Fruit fly (Drosophila melanogaster): ENCODE data around the gene CG12237.

Gene CG12237

dm6 chrX:19597684-19598363 lies 44.8 kb downstream of the CG12237 start, which contains the start of gene RpS10b (continued):
- TF ChIP-seq Poxn (GFP tag; IDR thresholded peaks at IDR 0.05) (no peak), CG4617 (GFP tag; optimal IDR thresholded peaks at IDR 0.05; ENCODE audit: borderline replicate concordance) (peak; percentile 57), CG13287 (GFP tag; IDR thresholded peaks at IDR 0.05; ENCODE audit: partially characterized antibody) (peak; percentile 91), CG10543 (GFP tag; optimal IDR thresholded peaks at IDR 0.05) (peak; percentile 98), Stat92E (GFP tag; optimal IDR thresholded peaks at IDR 0.05) (peak in 1 of 3 experiments; percentile 48), HLH54F (GFP tag; optimal IDR thresholded peaks at IDR 0.05) (peak; percentile 85), Tbp (GFP tag; optimal IDR thresholded peaks at IDR 0.05) (peak; percentile 39), ERR (GFP tag; optimal IDR thresholded peaks at IDR 0.05) (peak; percentile 40), dimm (GFP tag; IDR thresholded peaks at IDR 0.05) (peak; percentile 46; the same call in 1 of the 2 replicates), B-H1 (GFP tag; IDR thresholded peaks at IDR 0.05) (peak; percentile 42; the same call in 1 of the 3 replicates), Hsf (GFP tag; optimal IDR thresholded peaks at IDR 0.05) (peak; percentile 89), twi (tag; optimal IDR thresholded peaks at IDR 0.05) (peak; percentile 76), ken (GFP tag; IDR thresholded peaks at IDR 0.05) (peak; percentile 67), Fer2 (tag; optimal IDR thresholded peaks at IDR 0.05) (peak; percentile 81), Atf6 (GFP tag; IDR thresholded peaks at IDR 0.05) (peak; percentile 61; the same call in 1 of the 2 replicates), bcd (GFP tag; optimal IDR thresholded peaks at IDR 0.05) (peak; percentile 95), fru (optimal IDR thresholded peaks at IDR 0.05) (no peak), az2 (GFP tag; optimal IDR thresholded peaks at IDR 0.05) (peak; percentile 67), cwo (GFP tag; optimal IDR thresholded peaks at IDR 0.05) (peak; percentile 77), stwl (tag; optimal IDR thresholded peaks at IDR 0.05) (peak; percentile 76), esg (GFP tag; conservative IDR thresholded peaks at IDR 0.05) (0 out of 2 replicates have a peak, but pooled peaks have one; percentile 19), CG17359 (tag; optimal IDR thresholded peaks at IDR 0.05) (peak; percentile 81), dan (GFP tag; IDR thresholded peaks at IDR 0.05) (no peak), BEAF-32 (GFP tag; optimal IDR thresholded peaks at IDR 0.05) (peak; percentile 98), CG6254 (GFP tag; optimal IDR thresholded peaks at IDR 0.05) (peak; percentile 90), CG10979 (tag; optimal IDR thresholded peaks at IDR 0.05) (peak; percentile 77), Neu2 (GFP tag; optimal IDR thresholded peaks at IDR 0.05; ENCODE audit: borderline replicate concordance) (peak; percentile 80), dm (GFP tag; optimal IDR thresholded peaks at IDR 0.05) (peak; percentile 95), gsb-n (tag; optimal IDR thresholded peaks at IDR 0.05) (peak; percentile 77), CG12236 (GFP tag; optimal IDR thresholded peaks at IDR 0.05) (peak; percentile 88), CG13123 (GFP tag; optimal IDR thresholded peaks at IDR 0.05) (peak; percentile 54), ham (GFP tag; IDR thresholded peaks at IDR 0.05) (peak; percentile 71; the same call in 1 of the 2 replicates), Sox102F (GFP tag; optimal IDR thresholded peaks at IDR 0.05) (peak; percentile 47), amos (GFP tag; IDR thresholded peaks at IDR 0.05; ENCODE audit: partially characterized antibody) (peak; percentile 88), CG1647 (GFP tag; optimal IDR thresholded peaks at IDR 0.05) (peak; percentile 48), CG34224 (GFP tag; IDR thresholded peaks at IDR 0.05; ENCODE audit: partially characterized antibody) (peak; percentile 88), CG6683 (GFP tag; optimal IDR thresholded peaks at IDR 0.05) (peak; percentile 84), CG33213 (GFP tag; optimal IDR thresholded peaks at IDR 0.05) (peak; percentile 87), Dip2 (GFP tag; IDR thresholded peaks at IDR 0.05) (no peak), CG12942 (GFP tag; optimal IDR thresholded peaks at IDR 0.05) (peak; percentile 57), CG18599 (GFP tag; optimal IDR thresholded peaks at IDR 0.05) (peak; percentile 92), insv (GFP tag; optimal IDR thresholded peaks at IDR 0.05) (peak in 1 of 2 experiments; percentile 83), Usf (GFP tag; optimal IDR thresholded peaks at IDR 0.05) (peak; percentile 86), CG14014 (GFP tag; IDR thresholded peaks at IDR 0.05) (peak; percentile 66; the same call in 1 of the 2 replicates), row (GFP tag; IDR thresholded peaks at IDR 0.05) (peak; percentile 55), CG14441 (GFP tag; IDR thresholded peaks at IDR 0.05) (peak; percentile 56; the same call in 1 of the 2 replicates), CG10565 (GFP tag; optimal IDR thresholded peaks at IDR 0.05) (peak; percentile 29), CG1529 (GFP tag; optimal IDR thresholded peaks at IDR 0.05) (peak; percentile 84)

Data from whole organism, embryonic.